Worm (Caenorhabditis elegans) whole organism, mixed stage, embryonic: ENCODE data around the gene srh-78.
"Not testable (repeated sequence)": the region's sequence is repeated elsewhere in the genome, so short reads cannot be mapped to it uniquely, and the experiment has no call there.

Experiments used
- M03D4.4 ChIP-seq: sonication (generic microtip); optimal IDR thresholded peaks from 2 replicates; lab custom pipeline; 2017; ENCODE audit warnings: mild to moderate bottlenecking, missing genetic modification characterization, missing compliant biosample characterization
- bed-3 ChIP-seq: fragments of 200-800 bp; sonication (Bioruptor generic); optimal IDR thresholded peaks from 3 replicates; lab custom pipeline; 2018; ENCODE audit warnings: mild to moderate bottlenecking, missing genetic modification characterization, moderate library complexity, missing compliant biosample characterization
- blmp-1 ChIP-seq: fragments of 150-350 bp; optimal IDR thresholded peaks from 2 replicates; lab custom pipeline; 2014; ENCODE audit warnings: missing biosample characterization, missing genetic modification characterization
- ceh-39 ChIP-seq: fragments of 150-350 bp; optimal IDR thresholded peaks from 2 replicates; lab custom pipeline; 2014; ENCODE audit warnings: missing biosample characterization, missing genetic modification characterization
- ceh-43 ChIP-seq: fragments of 200-800 bp; sonication (Bioruptor generic); optimal IDR thresholded peaks from 2 replicates; lab custom pipeline; 2018; ENCODE audit warnings: mild to moderate bottlenecking, missing genetic modification characterization, moderate library complexity, missing compliant biosample characterization
- ceh-83 ChIP-seq: fragments of 200-800 bp; sonication (Bioruptor generic); optimal IDR thresholded peaks from 2 replicates; lab custom pipeline; 2018; ENCODE audit warnings: mild to moderate bottlenecking, missing genetic modification characterization, missing compliant biosample characterization
- ces-1 ChIP-seq: fragments of 150-350 bp; optimal IDR thresholded peaks from 2 replicates; lab custom pipeline; 2014; ENCODE audit warnings: missing biosample characterization, missing genetic modification reagents, missing genetic modification characterization
- cnd-1 ChIP-seq: fragments of 200-800 bp; sonication (Bioruptor generic); optimal IDR thresholded peaks from 2 replicates; lab custom pipeline; 2018; ENCODE audit warnings: mild to moderate bottlenecking, missing genetic modification characterization, missing compliant biosample characterization
- elt-1 ChIP-seq: sonication (generic microtip); optimal IDR thresholded peaks from 2 replicates; lab custom pipeline; 2017; ENCODE audit warnings: missing genetic modification characterization, mild to moderate bottlenecking, missing compliant biosample characterization, antibody characterized with exemption, moderate library complexity, borderline replicate concordance; ENCODE audit not compliant: insufficient read depth
- elt-3 ChIP-seq: fragments of 150-350 bp; optimal IDR thresholded peaks from 2 replicates; lab custom pipeline; 2014; ENCODE audit warnings: missing biosample characterization, missing genetic modification characterization
- flh-1 ChIP-seq: fragments of 200-800 bp; sonication (Bioruptor generic); optimal IDR thresholded peaks from 2 replicates; lab custom pipeline; 2018; ENCODE audit warnings: mild to moderate bottlenecking, missing genetic modification characterization, moderate library complexity, missing compliant biosample characterization
- ham-2 ChIP-seq: fragments of 200-800 bp; sonication (Bioruptor generic); optimal IDR thresholded peaks from 2 replicates; lab custom pipeline; 2018; ENCODE audit warnings: mild to moderate bottlenecking, missing genetic modification characterization, missing compliant biosample characterization
- lin-13 ChIP-seq: fragments of 150-350 bp; optimal IDR thresholded peaks from 2 replicates; lab custom pipeline; 2014; ENCODE audit warnings: missing biosample characterization, missing genetic modification characterization
- lin-32 ChIP-seq: fragments of 200-800 bp; sonication (Bioruptor generic); optimal IDR thresholded peaks from 2 replicates; lab custom pipeline; 2018; ENCODE audit warnings: mild to moderate bottlenecking, missing genetic modification characterization, missing compliant biosample characterization
- lsy-2 ChIP-seq: fragments of 150-350 bp; optimal IDR thresholded peaks from 2 replicates; lab custom pipeline; 2014; ENCODE audit warnings: missing biosample characterization, missing genetic modification characterization
- mep-1 ChIP-seq: fragments of 150-350 bp; optimal IDR thresholded peaks from 2 replicates; lab custom pipeline; 2017; ENCODE audit warnings: missing biosample characterization, missing genetic modification reagents, missing genetic modification characterization, inconsistent platforms
- mls-2 ChIP-seq: sonication (generic microtip); optimal IDR thresholded peaks from 2 replicates; lab custom pipeline; 2016; ENCODE audit warnings: mild to moderate bottlenecking, missing genetic modification characterization, moderate library complexity, missing compliant biosample characterization
- nhr-12 ChIP-seq: fragments of 150-350 bp; optimal IDR thresholded peaks from 2 replicates; lab custom pipeline; 2014; ENCODE audit warnings: missing biosample characterization, missing genetic modification characterization
- nhr-237 ChIP-seq: fragments of 150-350 bp; optimal IDR thresholded peaks from 2 replicates; lab custom pipeline; 2014; ENCODE audit warnings: missing biosample characterization, missing genetic modification characterization
- nhr-28 ChIP-seq: fragments of 150-350 bp; optimal IDR thresholded peaks from 2 replicates; lab custom pipeline; 2014; ENCODE audit warnings: missing biosample characterization, missing genetic modification characterization
- nhr-76 ChIP-seq: sonication (generic microtip); optimal IDR thresholded peaks from 2 replicates; lab custom pipeline; 2017; ENCODE audit warnings: missing biosample characterization, missing genetic modification characterization
- pha-4 ChIP-seq: fragments of 150-350 bp; optimal IDR thresholded peaks from 2 replicates; lab custom pipeline; 2018; ENCODE audit warnings: missing biosample characterization, missing genetic modification reagents, missing genetic modification characterization
- sem-2 ChIP-seq: fragments of 200-800 bp; sonication (Bioruptor generic); optimal IDR thresholded peaks from 2 replicates; lab custom pipeline; 2018; ENCODE audit warnings: mild to moderate bottlenecking, missing genetic modification characterization, missing compliant biosample characterization
- snpc-4 ChIP-seq: fragments of 150-350 bp; optimal IDR thresholded peaks from 2 replicates; lab custom pipeline; 2014; ENCODE audit warnings: missing biosample characterization, missing genetic modification characterization
- sptf-1 ChIP-seq: sonication (generic microtip); optimal IDR thresholded peaks from 2 replicates; lab custom pipeline; 2017; ENCODE audit warnings: mild to moderate bottlenecking, missing genetic modification characterization, moderate library complexity, missing compliant biosample characterization
- tbx-8 ChIP-seq: fragments of 200-800 bp; sonication (Bioruptor generic); optimal IDR thresholded peaks from 2 replicates; lab custom pipeline; 2018; ENCODE audit warnings: mild to moderate bottlenecking, missing genetic modification characterization, moderate library complexity, missing compliant biosample characterization
- unc-120 ChIP-seq: sonication (generic microtip); optimal IDR thresholded peaks from 2 replicates; lab custom pipeline; 2017; ENCODE audit warnings: missing genetic modification characterization, missing compliant biosample characterization; ENCODE audit not compliant: poor library complexity, severe bottlenecking
- unc-39 ChIP-seq: fragments of 150-350 bp; optimal IDR thresholded peaks from 2 replicates; lab custom pipeline; 2014; ENCODE audit warnings: missing biosample characterization, missing genetic modification characterization
- unc-62 ChIP-seq: fragments of 150-350 bp; optimal IDR thresholded peaks from 2 replicates; lab custom pipeline; 2014; ENCODE audit warnings: missing biosample characterization, missing genetic modification reagents, missing genetic modification characterization
- zip-8 ChIP-seq: fragments of 150-350 bp; optimal IDR thresholded peaks from 2 replicates; lab custom pipeline; 2014; ENCODE audit warnings: missing biosample characterization, missing genetic modification characterization
- ztf-11 ChIP-seq: fragments of 150-350 bp; optimal IDR thresholded peaks from 2 replicates; lab custom pipeline; 2014; ENCODE audit warnings: missing biosample characterization, missing genetic modification characterization

srh-78 gene

ce11 chrV:211388-212168 lies 5.4 kb upstream of the srh-78 start:
- TF ChIP-seq snpc-4 = no peak
- no peak for TF ChIP-seq nhr-12 (tag; lab: Kevin White, UChicago)
- TF ChIP-seq ceh-39 (tag; lab: Kevin White, UChicago) = no peak
- TF ChIP-seq lin-32 = no peak
- no peak for TF ChIP-seq ztf-11 (tag; lab: Kevin White, UChicago)
- no peak for TF ChIP-seq blmp-1
- TF ChIP-seq bed-3 (GFP tag; lab: Kevin White, UChicago) = no peak
- TF ChIP-seq elt-1 (tag; lab: Kevin White, UChicago) = no peak
- no peak for TF ChIP-seq mep-1 (tag; lab: Kevin White, UChicago)
- TF ChIP-seq mls-2 (tag; lab: Kevin White, UChicago) = no peak
- TF ChIP-seq unc-120 (tag; lab: Kevin White, UChicago) = no peak
- TF ChIP-seq ham-2 (GFP tag; lab: Kevin White, UChicago) = no peak

- not testable (repeated sequence) for TF ChIP-seq ceh-39 (tag; lab: Kevin White, UChicago); unc-39; unc-120 (tag; lab: Kevin White, UChicago)
- TF ChIP-seq, all 35 proteins: peak for 0; not testable (repeated sequence) for 35
Measured at ce11 chrV:212687-213086, 4.3 kb upstream of the srh-78 start, which contains the start of gene DC2.5. Gene DC2.5, minus strand, starts transcription at chrV:212787.

- TF ChIP-seq zip-8 (tag; lab: Kevin White, UChicago) (no peak), cnd-1 (tag; lab: Kevin White, UChicago) (no peak), elt-3 (tag; lab: Kevin White, UChicago) (no peak), sem-2 (no peak), lsy-2 (no peak), lin-32 (no peak), mls-2 (tag; lab: Kevin White, UChicago) (no peak), mep-1 (tag; lab: Kevin White, UChicago) (no peak), M03D4.4 (no peak), nhr-237 (tag; lab: Kevin White, UChicago) (no peak), blmp-1 (no peak), lin-13 (tag; lab: Kevin White, UChicago) (no peak), ceh-43 (no peak), snpc-4 (no peak), tbx-8 (GFP tag; lab: Kevin White, UChicago) (no peak), nhr-12 (tag; lab: Kevin White, UChicago) (no peak), flh-1 (no peak), nhr-76 (tag; lab: Kevin White, UChicago) (no peak)
Measured at ce11 chrV:215697-216096, 1.2 kb upstream of the srh-78 start.

- TF ChIP-seq mls-2 (tag; lab: Kevin White, UChicago) (no peak), unc-62 (GFP tag; lab: Kevin White, UChicago) (no peak), snpc-4 (no peak), ceh-43 (no peak), ztf-11 (tag; lab: Kevin White, UChicago) (no peak), nhr-28 (no peak)
Measured at ce11 chrV:219632-220031, 2.7 kb downstream of the srh-78 start, which contains the start of gene srh-80. Gene srh-80, plus strand, starts transcription at chrV:219932.

DNA sequence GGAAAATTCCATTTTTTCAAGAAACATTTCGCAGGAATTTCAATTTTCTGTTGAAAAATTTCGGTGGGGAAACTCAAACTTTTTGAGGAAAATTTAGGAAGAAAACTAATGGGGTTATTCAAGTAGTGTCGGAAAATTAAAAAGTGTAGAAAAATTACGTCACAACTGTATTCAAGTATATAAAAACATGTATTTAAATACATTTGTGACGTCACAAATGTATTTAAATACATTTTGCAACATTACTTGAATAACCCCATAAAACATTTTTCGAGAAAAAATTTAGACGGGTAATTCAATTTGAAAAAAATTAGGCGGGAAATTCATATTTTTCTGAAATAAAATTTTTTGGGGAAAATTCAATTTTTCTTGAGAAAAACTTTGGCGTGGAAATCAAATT lies 5.1 kb downstream of the srh-78 start:
- TF ChIP-seq zip-8 (tag; lab: Kevin White, UChicago) = peak; percentile 91

- TF ChIP-seq ceh-39 (tag; lab: Kevin White, UChicago) = no peak
- TF ChIP-seq lsy-2 = no peak
- no peak for TF ChIP-seq ceh-83 (GFP tag; lab: Kevin White, UChicago)
- no peak for TF ChIP-seq M03D4.4
- TF ChIP-seq nhr-12 (tag; lab: Kevin White, UChicago) = no peak
- TF ChIP-seq pha-4 (tag; lab: Kevin White, UChicago) = no peak
- no peak for TF ChIP-seq elt-3 (tag; lab: Kevin White, UChicago)
- TF ChIP-seq cnd-1 (tag; lab: Kevin White, UChicago) = no peak
- TF ChIP-seq sem-2 = no peak
- TF ChIP-seq nhr-76 (tag; lab: Kevin White, UChicago) = no peak
- TF ChIP-seq ces-1 (GFP tag; lab: Kevin White, UChicago) = no peak
- no peak for TF ChIP-seq sptf-1 (tag; lab: Kevin White, UChicago)
- TF ChIP-seq ham-2 (GFP tag; lab: Kevin White, UChicago) = no peak
- TF ChIP-seq unc-39 = no peak
- TF ChIP-seq elt-1 (tag; lab: Kevin White, UChicago) = no peak
- no peak for TF ChIP-seq nhr-28
- no peak for TF ChIP-seq unc-120 (tag; lab: Kevin White, UChicago)
- no peak for TF ChIP-seq lin-13 (tag; lab: Kevin White, UChicago)
- no peak for TF ChIP-seq blmp-1
- no peak for TF ChIP-seq unc-62 (GFP tag; lab: Kevin White, UChicago)
Measured at ce11 chrV:234572-234971, 17.6 kb downstream of the srh-78 start, which contains the start of gene kin-33. Gene kin-33, minus strand, starts transcription at chrV:234672.
